Fruit fly (Drosophila melanogaster) whole organism, embryonic: Measurements from ENCODE around the gene CG42536.
A peak's percentile ranks its signal among the peaks of the same experiment; 100 is the strongest.

Source experiments
- CG10979 ChIP-seq: fragments of 200-800 bp; sonication (Bioruptor generic); optimal IDR thresholded peaks from 2 replicates; lab custom pipeline; 2018; ENCODE audit warnings: missing biosample characterization, mild to moderate bottlenecking, missing genetic modification characterization, moderate library complexity
- CG12219 ChIP-seq: fragments of 200-800 bp; sonication (Bioruptor generic); optimal IDR thresholded peaks from 3 replicates; lab custom pipeline; 2018; ENCODE audit warnings: missing biosample characterization, mild to moderate bottlenecking, missing genetic modification characterization
- CG12299 ChIP-seq: fragments of 200-800 bp; sonication (Bioruptor generic); optimal IDR thresholded peaks from 2 replicates; lab custom pipeline; 2018; ENCODE audit warnings: missing biosample characterization, mild to moderate bottlenecking, missing genetic modification characterization
- CG12659 ChIP-seq: fragments of 200-800 bp; sonication (Bioruptor generic); optimal IDR thresholded peaks from 3 replicates; lab custom pipeline; 2017; ENCODE audit warnings: mild to moderate bottlenecking, missing biosample characterization, missing genetic modification reagents, missing genetic modification characterization
- CG15011 ChIP-seq: fragments of 200-800 bp; sonication (Bioruptor generic); optimal IDR thresholded peaks from 3 replicates; lab custom pipeline; 2018; ENCODE audit warnings: missing biosample characterization, mild to moderate bottlenecking, missing genetic modification characterization
- CG15073 ChIP-seq: fragments of 200-800 bp; sonication (Bioruptor generic); optimal IDR thresholded peaks from 2 replicates; lab custom pipeline; 2016; ENCODE audit warnings: missing biosample characterization, missing genetic modification characterization
- CG1603 ChIP-seq: fragments of 200-800 bp; sonication (Bioruptor generic); optimal IDR thresholded peaks from 2 replicates; lab custom pipeline; 2019; ENCODE audit warnings: missing biosample characterization, mild to moderate bottlenecking, missing genetic modification characterization, moderate library complexity
- CG2202 ChIP-seq: fragments of 200-800 bp; sonication (Bioruptor generic); optimal IDR thresholded peaks from 2 replicates; lab custom pipeline; 2018; ENCODE audit warnings: missing biosample characterization, mild to moderate bottlenecking, missing genetic modification characterization
- CG4328 ChIP-seq: fragments of 200-800 bp; sonication (Bioruptor generic); optimal IDR thresholded peaks from 3 replicates; lab custom pipeline; 2017; ENCODE audit warnings: missing biosample characterization, missing genetic modification reagents, missing genetic modification characterization
- CG5953 ChIP-seq: fragments of 200-800 bp; sonication (Bioruptor generic); IDR thresholded peaks from 2 replicates; pipeline ENCODE4 v1.3.6; 2022; ENCODE audit warnings: missing biosample characterization, missing genetic modification characterization
- CG6272 ChIP-seq: fragments of 200-800 bp; sonication (Bioruptor generic); IDR thresholded peaks from 2 replicates; pipeline ENCODE4 v1.3.6; 2022; ENCODE audit warnings: missing biosample characterization, missing genetic modification characterization
- CG6683 ChIP-seq: fragments of 200-800 bp; sonication (Bioruptor generic); optimal IDR thresholded peaks from 2 replicates; lab custom pipeline; 2017; ENCODE audit warnings: missing biosample characterization, mild to moderate bottlenecking, missing genetic modification characterization, missing genetic modification reagents
- CG6765 ChIP-seq: fragments of 200-800 bp; sonication (Bioruptor generic); optimal IDR thresholded peaks from 3 replicates; lab custom pipeline; 2017; ENCODE audit warnings: missing biosample characterization, mild to moderate bottlenecking, missing genetic modification characterization
- CG7372 ChIP-seq: fragments of 200-800 bp; sonication (Bioruptor generic); IDR thresholded peaks from 2 replicates; pipeline ENCODE4 v1.3.6; 2022; ENCODE audit warnings: missing biosample characterization, missing genetic modification characterization
- CG8765 ChIP-seq: fragments of 200-800 bp; sonication (Bioruptor generic); IDR thresholded peaks from 2 replicates; pipeline ENCODE4 v1.3.6; 2022; ENCODE audit warnings: missing biosample characterization, missing genetic modification characterization
- CG8924 ChIP-seq: fragments of 200-800 bp; optimal IDR thresholded peaks from 3 replicates; lab custom pipeline; 2019; ENCODE audit warnings: missing biosample characterization, mild to moderate bottlenecking, missing genetic modification characterization, moderate library complexity
- Doc2 ChIP-seq: fragments of 200-800 bp; sonication (Bioruptor generic); IDR thresholded peaks from 2 replicates; pipeline ENCODE4 v1.3.6; 2022; ENCODE audit warnings: missing biosample characterization, missing genetic modification characterization
- E2f2 ChIP-seq: fragments of 200-800 bp; sonication (Bioruptor generic); IDR thresholded peaks from 2 replicates; pipeline ENCODE4 v1.3.6; 2022; ENCODE audit warnings: missing biosample characterization, missing genetic modification characterization
- Gug ChIP-seq: fragments of 200-800 bp; sonication (Bioruptor generic); IDR thresholded peaks from 4 replicates; pipeline ENCODE4 v1.3.6; 2022; ENCODE audit warnings: missing biosample characterization, missing genetic modification characterization
- Mes4 ChIP-seq: fragments of 200-800 bp; sonication (Bioruptor generic); optimal IDR thresholded peaks from 2 replicates; lab custom pipeline; 2016; ENCODE audit warnings: missing biosample characterization, missing genetic modification characterization
- Mrtf ChIP-seq: fragments of 200-800 bp; sonication (Bioruptor generic); IDR thresholded peaks from 3 replicates; pipeline ENCODE4 v1.3.6; 2022; ENCODE audit warnings: missing biosample characterization, missing genetic modification characterization
- Myb ChIP-seq: fragments of 200-800 bp; sonication (Bioruptor generic); optimal IDR thresholded peaks from 2 replicates; lab custom pipeline; 2016; ENCODE audit warnings: missing biosample characterization, missing genetic modification characterization
- Neu2 ChIP-seq: fragments of 200-800 bp; sonication (Bioruptor generic); optimal IDR thresholded peaks from 3 replicates; lab custom pipeline; 2016; ENCODE audit warnings: missing biosample characterization, missing genetic modification characterization, borderline replicate concordance
- NfI ChIP-seq: fragments of 200-800 bp; sonication (Bioruptor generic); optimal IDR thresholded peaks from 3 replicates; lab custom pipeline; 2018; ENCODE audit warnings: missing biosample characterization, mild to moderate bottlenecking, missing genetic modification characterization, moderate library complexity
- PHDP ChIP-seq: fragments of 200-800 bp; sonication (Bioruptor generic); optimal IDR thresholded peaks from 3 replicates; lab custom pipeline; 2018; ENCODE audit warnings: missing biosample characterization, mild to moderate bottlenecking, missing genetic modification characterization, moderate library complexity
- Ptx1 ChIP-seq: fragments of 200-800 bp; sonication (Bioruptor generic); IDR thresholded peaks from 2 replicates; pipeline ENCODE4 v1.3.6; 2022; ENCODE audit warnings: missing biosample characterization, missing genetic modification characterization
- Six4 ChIP-seq: fragments of 200-800 bp; sonication (Bioruptor generic); optimal IDR thresholded peaks from 2 replicates; lab custom pipeline; 2016; ENCODE audit warnings: missing biosample characterization, missing genetic modification characterization
- Vsx1 ChIP-seq: fragments of 200-800 bp; sonication (Bioruptor generic); optimal IDR thresholded peaks from 2 replicates; lab custom pipeline; 2017; ENCODE audit warnings: missing biosample characterization, mild to moderate bottlenecking, missing genetic modification characterization, missing genetic modification reagents
- aop ChIP-seq: fragments of 200-800 bp; sonication (Bioruptor generic); IDR thresholded peaks from 2 replicates; pipeline ENCODE4 v1.3.6; 2022; ENCODE audit warnings: missing biosample characterization, missing genetic modification characterization
- bbx ChIP-seq: fragments of 200-800 bp; sonication (Bioruptor generic); IDR thresholded peaks from 2 replicates; pipeline ENCODE4 v1.3.6; 2022; ENCODE audit warnings: missing biosample characterization, missing genetic modification characterization; ENCODE audit not compliant: partially characterized antibody
- ci ChIP-seq: fragments of 200-800 bp; sonication (Bioruptor generic); IDR thresholded peaks from 3 replicates; pipeline ENCODE4 v1.3.6; 2022; ENCODE audit warnings: missing biosample characterization, missing genetic modification characterization
- crol ChIP-seq: fragments of 200-800 bp; sonication (Bioruptor generic); IDR thresholded peaks from 2 replicates; pipeline ENCODE4 v1.3.6; 2022; ENCODE audit warnings: missing biosample characterization, missing genetic modification characterization
- eve ChIP-seq, 2 experiments: fragments of >200 bp; optimal IDR thresholded peaks; 2 replicates each; lab custom pipeline; 2017; ENCODE audit warnings: missing biosample characterization in 2 of 2, missing genetic modification characterization in 2 of 2
- exex ChIP-seq: fragments of 200-800 bp; sonication (Bioruptor generic); optimal IDR thresholded peaks from 4 replicates; lab custom pipeline; 2018; ENCODE audit warnings: missing biosample characterization, mild to moderate bottlenecking, missing genetic modification characterization, moderate library complexity
- gcm2 ChIP-seq: fragments of 200-800 bp; sonication (Bioruptor generic); optimal IDR thresholded peaks from 2 replicates; lab custom pipeline; 2016; ENCODE audit warnings: missing biosample characterization, missing genetic modification characterization
- grau ChIP-seq: fragments of 200-800 bp; optimal IDR thresholded peaks from 3 replicates; lab custom pipeline; 2019; ENCODE audit warnings: missing biosample characterization, mild to moderate bottlenecking, missing genetic modification characterization, moderate library complexity
- grn ChIP-seq: fragments of 200-800 bp; sonication (Bioruptor generic); optimal IDR thresholded peaks from 3 replicates; lab custom pipeline; 2017; ENCODE audit warnings: missing biosample characterization, missing genetic modification characterization
- gsb ChIP-seq: fragments of 200-800 bp; sonication (Bioruptor generic); IDR thresholded peaks from 2 replicates; pipeline ENCODE4 v1.3.6; 2022; ENCODE audit warnings: missing biosample characterization, missing genetic modification characterization
- insv ChIP-seq, 2 experiments: fragments of 200-800 bp; sonication (Bioruptor generic); optimal IDR thresholded peaks; 3 replicates each; lab custom pipeline; 2016 to 2018; ENCODE audit warnings: missing biosample characterization in 2 of 2, missing genetic modification characterization in 2 of 2
- kay ChIP-seq: fragments of 200-800 bp; sonication (Bioruptor generic); optimal IDR thresholded peaks from 2 replicates; lab custom pipeline; 2016; ENCODE audit warnings: missing biosample characterization, missing genetic modification characterization
- lola ChIP-seq, 3 experiments: fragments of >200 bp in 2 of 3; fragments of 200-800 bp in 1 of 3; sonication (Bioruptor generic) in 1 of 3; optimal IDR thresholded peaks; 2 replicates each; lab custom pipeline; 2017 to 2019; ENCODE audit warnings: missing biosample characterization in 3 of 3, missing genetic modification characterization in 3 of 3, mild to moderate bottlenecking in 1 of 3, moderate library complexity in 1 of 3
- nerfin-2 ChIP-seq: fragments of 200-800 bp; sonication (Bioruptor generic); IDR thresholded peaks from 2 replicates; pipeline ENCODE4 v1.3.6; 2022; ENCODE audit warnings: missing biosample characterization, missing genetic modification characterization; ENCODE audit not compliant: partially characterized antibody
- pb ChIP-seq: fragments of 200-800 bp; sonication (Bioruptor generic); optimal IDR thresholded peaks from 3 replicates; lab custom pipeline; 2016; ENCODE audit warnings: missing biosample characterization, missing genetic modification characterization
- pnt ChIP-seq: fragments of 200-800 bp; sonication (Bioruptor generic); optimal IDR thresholded peaks from 3 replicates; lab custom pipeline; 2016; ENCODE audit warnings: missing biosample characterization, missing genetic modification characterization
- psq ChIP-seq: fragments of 200-800 bp; sonication (Bioruptor generic); optimal IDR thresholded peaks from 2 replicates; lab custom pipeline; 2017; ENCODE audit warnings: missing biosample characterization, missing genetic modification characterization
- ro ChIP-seq: fragments of 200-800 bp; sonication (Bioruptor generic); IDR thresholded peaks from 2 replicates; pipeline ENCODE4 v1.3.6; 2022; ENCODE audit warnings: missing biosample characterization, missing genetic modification characterization
- sd ChIP-seq: fragments of 200-800 bp; sonication (Bioruptor generic); optimal IDR thresholded peaks from 3 replicates; lab custom pipeline; 2018; ENCODE audit warnings: missing biosample characterization, mild to moderate bottlenecking, missing genetic modification characterization, moderate library complexity
- slp2 ChIP-seq: fragments of 200-800 bp; sonication (Bioruptor generic); optimal IDR thresholded peaks from 2 replicates; lab custom pipeline; 2016; ENCODE audit warnings: missing biosample characterization, missing genetic modification characterization
- sna ChIP-seq: fragments of 200-800 bp; sonication (Bioruptor generic); IDR thresholded peaks from 2 replicates; pipeline ENCODE4 v1.3.6; 2022; ENCODE audit warnings: missing biosample characterization, missing genetic modification characterization; ENCODE audit not compliant: partially characterized antibody
- zen ChIP-seq: fragments of 200-800 bp; sonication (Bioruptor generic); optimal IDR thresholded peaks from 3 replicates; lab custom pipeline; 2018; ENCODE audit warnings: missing biosample characterization, mild to moderate bottlenecking, missing genetic modification characterization, moderate library complexity
- zfh1 ChIP-seq: fragments of 200-800 bp; sonication (Bioruptor generic); IDR thresholded peaks from 3 replicates; pipeline ENCODE4 v1.3.6; 2022; ENCODE audit warnings: missing biosample characterization, missing genetic modification characterization

The CG42536 gene

dm6 chr3L:10637819-10638218 lies 8.0 kb upstream of the CG42536 start, which contains the start of gene Cnep1r2 (continued):
- TF ChIP-seq sd: peak; percentile 93
- TF ChIP-seq PHDP (tag; lab: Kevin White, UChicago): peak; percentile 97
- no peak for TF ChIP-seq CG1603 (tag; lab: Kevin White, UChicago)
- no peak for TF ChIP-seq grn (GFP tag; lab: Kevin White, UChicago)
- TF ChIP-seq eve (GFP tag; optimal IDR thresholded peaks at IDR 0.05; lab: Kevin White, UChicago): no peak
- TF ChIP-seq Six4 (GFP tag; lab: Kevin White, UChicago): peak; percentile 93
- TF ChIP-seq zfh1 (GFP tag; lab: Robert Waterston, UW): peak; percentile 96
- TF ChIP-seq gcm2 (GFP tag; lab: Kevin White, UChicago): no peak
- peak; percentile 89 for TF ChIP-seq CG8765 (GFP tag; lab: Robert Waterston, UW)
- TF ChIP-seq CG4328 (GFP tag; lab: Kevin White, UChicago): peak; percentile 96
- peak; percentile 47 for TF ChIP-seq Myb (GFP tag; lab: Kevin White, UChicago)
- TF ChIP-seq CG15073: peak; percentile 55
- TF ChIP-seq gsb (GFP tag; lab: Robert Waterston, UW): peak; percentile 87
- TF ChIP-seq CG12659 (GFP tag; lab: Kevin White, UChicago): peak; percentile 97
- peak; percentile 69 for TF ChIP-seq kay (GFP tag; lab: Kevin White, UChicago)
- TF ChIP-seq zen: peak; percentile 97
- TF ChIP-seq CG6683: peak; percentile 89
- TF ChIP-seq CG6272: peak; percentile 94
- peak; percentile 96 for TF ChIP-seq CG10979 (tag; lab: Kevin White, UChicago)
- 0 out of 2 replicates have a peak, but pooled peaks have one; percentile 20 for TF ChIP-seq bbx (GFP tag; lab: Robert Waterston, UW)
- TF ChIP-seq CG6765 (GFP tag; lab: Kevin White, UChicago): peak; percentile 94
- TF ChIP-seq aop: no peak; the same call in 1 of the 2 replicates
- peak; percentile 72 for TF ChIP-seq CG15011
- peak; percentile 97 for TF ChIP-seq NfI (GFP tag; lab: Kevin White, UChicago)
- peak; percentile 92 for TF ChIP-seq ci (GFP tag; lab: Robert Waterston, UW)
- TF ChIP-seq Gug (GFP tag; lab: Robert Waterston, UW): peak; percentile 96
- peak; percentile 79 for TF ChIP-seq E2f2 (GFP tag; lab: Robert Waterston, UW)
- TF ChIP-seq exex (tag; lab: Kevin White, UChicago): peak; percentile 84
- peak; percentile 62 for TF ChIP-seq Doc2
- TF ChIP-seq pnt (GFP tag; lab: Kevin White, UChicago): peak; percentile 82
- peak; percentile 96 for TF ChIP-seq CG12299
- TF ChIP-seq Ptx1 (GFP tag; lab: Robert Waterston, UW): peak; percentile 98
- TF ChIP-seq lola (GFP tag; optimal IDR thresholded peaks at IDR 0.05; lab: Kevin White, UChicago): peak in 1 of 3 experiments; percentile 97
- TF ChIP-seq CG2202 (tag; lab: Kevin White, UChicago): peak; percentile 93
- peak; percentile 64 for TF ChIP-seq slp2 (GFP tag; lab: Kevin White, UChicago)
- TF ChIP-seq grau (tag; lab: Kevin White, UChicago): peak; percentile 97
- no peak for TF ChIP-seq Neu2 (GFP tag; lab: Kevin White, UChicago)
- TF ChIP-seq crol (GFP tag; lab: Robert Waterston, UW): peak; percentile 35; the same call in 1 of the 2 replicates
- peak; percentile 88 for TF ChIP-seq Vsx1
- TF ChIP-seq CG7372: peak; percentile 96
- no peak for TF ChIP-seq nerfin-2 (GFP tag; lab: Robert Waterston, UW)
- peak; percentile 84 for TF ChIP-seq CG5953
- peak; percentile 97 for TF ChIP-seq CG8924 (tag; lab: Kevin White, UChicago)
- TF ChIP-seq pb (GFP tag; lab: Kevin White, UChicago): peak; percentile 28
- no peak for TF ChIP-seq sna (GFP tag; lab: Robert Waterston, UW)
- peak in 1 of 2 experiments; percentile 81 for TF ChIP-seq insv (GFP tag; optimal IDR thresholded peaks at IDR 0.05; lab: Kevin White, UChicago)
- TF ChIP-seq Mrtf (GFP tag; lab: Robert Waterston, UW): peak; percentile 96
- peak; percentile 82 for TF ChIP-seq CG12219
- peak; percentile 83 for TF ChIP-seq psq (GFP tag; lab: Kevin White, UChicago)
- TF ChIP-seq ro: peak; percentile 93
- no peak for TF ChIP-seq Mes4 (GFP tag; lab: Kevin White, UChicago)
